Worm (Caenorhabditis elegans) whole organism, young adult: ENCODE measurements around the gene F48E8.3.

Experiments
- B0019.2 ChIP-seq: fragments of 200-800 bp; sonication (Bioruptor generic); conservative IDR thresholded peaks from 2 replicates; pipeline ENCODE4 v1.3.6; 2022; ENCODE audit warnings: missing genetic modification reagents, missing genetic modification characterization, missing compliant biosample characterization
- B0336.3 ChIP-seq: fragments of 200-800 bp; sonication (Bioruptor generic); IDR thresholded peaks from 2 replicates; pipeline ENCODE4 v1.3.6; 2022; ENCODE audit warnings: missing genetic modification characterization, missing compliant biosample characterization
- C17E4.6 ChIP-seq: fragments of 200-800 bp; sonication (Bioruptor generic); IDR thresholded peaks from 2 replicates; pipeline ENCODE4 v1.3.6; 2022; ENCODE audit warnings: missing genetic modification reagents, missing genetic modification characterization, missing compliant biosample characterization
- D2030.7 ChIP-seq: fragments of 200-800 bp; sonication (Bioruptor generic); IDR thresholded peaks from 2 replicates; pipeline ENCODE4 v1.3.6; 2022; ENCODE audit warnings: missing genetic modification reagents, missing genetic modification characterization, missing compliant biosample characterization
- F33H1.4 ChIP-seq: fragments of 200-800 bp; sonication (Bioruptor generic); IDR thresholded peaks from 2 replicates; pipeline ENCODE4 v1.3.6; 2022; ENCODE audit warnings: missing genetic modification reagents, missing genetic modification characterization, missing compliant biosample characterization
- F37B4.10 ChIP-seq: fragments of 200-800 bp; sonication (Bioruptor generic); IDR thresholded peaks from 2 replicates; pipeline ENCODE4 v1.3.6; 2022; ENCODE audit warnings: missing genetic modification characterization, missing compliant biosample characterization
- F55B11.4 ChIP-seq: sonication (generic microtip); optimal IDR thresholded peaks from 2 replicates; lab custom pipeline; 2016; ENCODE audit warnings: missing compliant biosample characterization, missing genetic modification characterization, borderline replicate concordance; ENCODE audit not compliant: insufficient read depth
- T07F8.4 ChIP-seq: sonication (generic microtip); optimal IDR thresholded peaks from 2 replicates; lab custom pipeline; 2016; ENCODE audit warnings: mild to moderate bottlenecking, missing genetic modification characterization, moderate library complexity, missing compliant biosample characterization
- Y56A3A.18 ChIP-seq: fragments of 200-800 bp; sonication (Bioruptor generic); IDR thresholded peaks from 2 replicates; pipeline ENCODE4 v1.3.6; 2022; ENCODE audit warnings: missing genetic modification reagents, missing genetic modification characterization, missing compliant biosample characterization
- Y67H2A.10 ChIP-seq: fragments of 200-800 bp; sonication (Bioruptor generic); conservative IDR thresholded peaks from 2 replicates; pipeline ENCODE4 v1.3.6; 2022; ENCODE audit warnings: missing genetic modification reagents, missing genetic modification characterization, missing compliant biosample characterization
- Y79H2A.3 ChIP-seq: fragments of 200-800 bp; sonication (Bioruptor generic); conservative IDR thresholded peaks from 2 replicates; pipeline ENCODE4 v1.3.6; 2022; ENCODE audit warnings: missing genetic modification reagents, missing genetic modification characterization, missing compliant biosample characterization
- athp-1 ChIP-seq: sonication (generic microtip); optimal IDR thresholded peaks from 2 replicates; lab custom pipeline; 2017; ENCODE audit warnings: mild to moderate bottlenecking, missing genetic modification characterization, missing compliant biosample characterization
- attf-3 ChIP-seq: fragments of 200-800 bp; sonication (Bioruptor generic); conservative IDR thresholded peaks from 2 replicates; pipeline ENCODE4 v1.3.6; 2022; ENCODE audit warnings: missing genetic modification reagents, missing genetic modification characterization, missing compliant biosample characterization
- attf-5 ChIP-seq: fragments of 200-800 bp; sonication (Bioruptor generic); optimal IDR thresholded peaks from 2 replicates; lab custom pipeline; 2018; ENCODE audit warnings: mild to moderate bottlenecking, missing genetic modification characterization, missing compliant biosample characterization
- ccch-3 ChIP-seq: fragments of 200-800 bp; sonication (Bioruptor generic); optimal IDR thresholded peaks from 2 replicates; lab custom pipeline; 2018; ENCODE audit warnings: mild to moderate bottlenecking, missing genetic modification characterization, missing compliant biosample characterization
- ceh-40 ChIP-seq: fragments of 200-800 bp; sonication (Bioruptor generic); IDR thresholded peaks from 2 replicates; pipeline ENCODE4 v1.3.6; 2022; ENCODE audit warnings: missing genetic modification characterization, missing compliant biosample characterization
- ceh-79 ChIP-seq: sonication (generic microtip); optimal IDR thresholded peaks from 2 replicates; lab custom pipeline; 2017; ENCODE audit warnings: mild to moderate bottlenecking, missing genetic modification characterization, missing compliant biosample characterization
- efl-1 ChIP-seq: fragments of 150-350 bp; optimal IDR thresholded peaks from 2 replicates; lab custom pipeline; 2014; ENCODE audit warnings: missing biosample characterization, missing genetic modification reagents, missing genetic modification characterization
- egl-18 ChIP-seq: fragments of 200-800 bp; sonication (Bioruptor generic); IDR thresholded peaks from 2 replicates; pipeline ENCODE4 v1.3.6; 2022; ENCODE audit warnings: missing genetic modification reagents, missing genetic modification characterization, missing compliant biosample characterization
- ekl-4 ChIP-seq: fragments of 200-800 bp; sonication (Bioruptor generic); IDR thresholded peaks from 2 replicates; pipeline ENCODE4 v1.3.6; 2022; ENCODE audit warnings: missing genetic modification reagents, missing genetic modification characterization, missing compliant biosample characterization
- hmg-1.2 ChIP-seq: fragments of 200-800 bp; sonication (Bioruptor generic); IDR thresholded peaks from 2 replicates; pipeline ENCODE4 v1.3.6; 2022; ENCODE audit warnings: missing genetic modification reagents, missing genetic modification characterization, missing compliant biosample characterization
- lag-1 ChIP-seq: fragments of 200-800 bp; sonication (Bioruptor generic); IDR thresholded peaks from 2 replicates; pipeline ENCODE4 v1.3.6; 2022; ENCODE audit warnings: missing genetic modification reagents, missing genetic modification characterization, missing compliant biosample characterization
- let-526 ChIP-seq: fragments of 200-800 bp; sonication (Bioruptor generic); IDR thresholded peaks from 2 replicates; pipeline ENCODE4 v1.3.6; 2022; ENCODE audit warnings: missing genetic modification reagents, missing genetic modification characterization, missing compliant biosample characterization
- lir-1 ChIP-seq: fragments of 200-800 bp; sonication (Bioruptor generic); conservative IDR thresholded peaks from 2 replicates; pipeline ENCODE4 v1.3.6; 2022; ENCODE audit warnings: missing genetic modification reagents, missing genetic modification characterization, missing compliant biosample characterization
- lsy-27 ChIP-seq: sonication (generic microtip); optimal IDR thresholded peaks from 2 replicates; lab custom pipeline; 2017; ENCODE audit warnings: missing genetic modification characterization, mild to moderate bottlenecking, missing compliant biosample characterization, antibody characterized with exemption, missing genotype, borderline replicate concordance; ENCODE audit not compliant: insufficient read depth
- madf-3 ChIP-seq: fragments of 200-800 bp; sonication (Bioruptor generic); IDR thresholded peaks from 2 replicates; pipeline ENCODE4 v1.3.6; 2022; ENCODE audit warnings: missing genetic modification reagents, missing genetic modification characterization, missing compliant biosample characterization
- madf-6 ChIP-seq: fragments of 200-800 bp; sonication (Bioruptor generic); IDR thresholded peaks from 2 replicates; pipeline ENCODE4 v1.3.6; 2022; ENCODE audit warnings: missing genetic modification reagents, missing genetic modification characterization, missing compliant biosample characterization
- nfya-2 ChIP-seq: fragments of 200-800 bp; sonication (Bioruptor generic); IDR thresholded peaks from 2 replicates; pipeline ENCODE4 v1.3.6; 2022; ENCODE audit warnings: missing genetic modification reagents, missing genetic modification characterization, missing compliant biosample characterization
- nfyb-1 ChIP-seq: fragments of 200-800 bp; sonication (Bioruptor generic); IDR thresholded peaks from 2 replicates; pipeline ENCODE4 v1.3.6; 2022; ENCODE audit warnings: missing genetic modification reagents, missing genetic modification characterization, missing compliant biosample characterization
- nhr-179 ChIP-seq: sonication (generic microtip); optimal IDR thresholded peaks from 2 replicates; lab custom pipeline; 2016; ENCODE audit warnings: mild to moderate bottlenecking, missing genetic modification characterization, missing compliant biosample characterization
- nhr-80 ChIP-seq: sonication (generic microtip); optimal IDR thresholded peaks from 2 replicates; lab custom pipeline; 2016; ENCODE audit warnings: missing genetic modification characterization, missing compliant biosample characterization
- pbrm-1 ChIP-seq: fragments of 200-800 bp; sonication (Bioruptor generic); IDR thresholded peaks from 2 replicates; pipeline ENCODE4 v1.3.6; 2022; ENCODE audit warnings: missing genetic modification reagents, missing genetic modification characterization, missing compliant biosample characterization
- rpc-1 ChIP-seq, 2 experiments: fragments of 150-350 bp in 1 of 2; sonication (generic microtip) in 1 of 2; optimal IDR thresholded peaks; 2 replicates each; lab custom pipeline; 2014 to 2018; ENCODE audit warnings: missing biosample characterization in 1 of 2, missing genetic modification characterization in 1 of 2, missing genetic modification reagents in 1 of 2, missing genotype in 1 of 2
- sdz-38 ChIP-seq: sonication (generic microtip); optimal IDR thresholded peaks from 2 replicates; lab custom pipeline; 2016; ENCODE audit warnings: missing genotype, missing genetic modification characterization, missing compliant biosample characterization
- snpc-1.1 ChIP-seq: sonication (generic microtip); optimal IDR thresholded peaks from 2 replicates; lab custom pipeline; 2017; ENCODE audit warnings: missing genetic modification characterization, mild to moderate bottlenecking, missing compliant biosample characterization, antibody characterized with exemption, moderate library complexity, missing genotype, missing genetic modification reagents; ENCODE audit not compliant: insufficient read depth
- snpc-1.3 ChIP-seq: sonication (generic microtip); optimal IDR thresholded peaks from 2 replicates; lab custom pipeline; 2017; ENCODE audit warnings: missing genetic modification characterization, mild to moderate bottlenecking, missing compliant biosample characterization, antibody characterized with exemption, moderate library complexity, missing genotype, missing genetic modification reagents; ENCODE audit not compliant: insufficient read depth
- snpc-3.4 ChIP-seq: sonication (generic microtip); optimal IDR thresholded peaks from 2 replicates; lab custom pipeline; 2017; ENCODE audit warnings: missing genetic modification characterization, mild to moderate bottlenecking, missing compliant biosample characterization, antibody characterized with exemption, moderate library complexity, missing genotype, missing genetic modification reagents
- snpc-4 ChIP-seq, 5 experiments: fragments of 150-350 bp in 1 of 5; sonication (generic microtip) in 4 of 5; optimal IDR thresholded peaks; 2 replicates each; lab custom pipeline; 2014 to 2018; ENCODE audit warnings: missing genetic modification characterization in 5 of 5, missing biosample characterization in 3 of 5, antibody characterized with exemption in 2 of 5, mild to moderate bottlenecking in 2 of 5, missing compliant biosample characterization in 2 of 5, missing genotype in 2 of 5, moderate library complexity in 2 of 5, missing genetic modification reagents in 1 of 5
- tbp1 ChIP-seq: fragments of 200-800 bp; sonication (Bioruptor generic); optimal IDR thresholded peaks from 2 replicates; lab custom pipeline; 2018; ENCODE audit warnings: mild to moderate bottlenecking, missing genetic modification characterization, missing compliant biosample characterization
- tlf-1 ChIP-seq: fragments of 200-800 bp; sonication (Bioruptor generic); optimal IDR thresholded peaks from 2 replicates; lab custom pipeline; 2018; ENCODE audit warnings: mild to moderate bottlenecking, missing genetic modification characterization, missing compliant biosample characterization
- unc-130 ChIP-seq: sonication (generic microtip); optimal IDR thresholded peaks from 2 replicates; lab custom pipeline; 2016; ENCODE audit warnings: missing genetic modification reagents, missing genetic modification characterization, missing compliant biosample characterization
- xnd-1 ChIP-seq: sonication (generic microtip); optimal IDR thresholded peaks from 2 replicates; lab custom pipeline; 2016; ENCODE audit warnings: missing genotype, missing genetic modification reagents, missing genetic modification characterization, missing compliant biosample characterization
- zim-3 ChIP-seq: sonication (generic microtip); optimal IDR thresholded peaks from 2 replicates; lab custom pipeline; 2017; ENCODE audit warnings: mild to moderate bottlenecking, missing genetic modification characterization, moderate library complexity, missing compliant biosample characterization
- ztf-26 ChIP-seq: sonication (generic microtip); optimal IDR thresholded peaks from 2 replicates; lab custom pipeline; 2017; ENCODE audit warnings: missing genetic modification characterization, missing compliant biosample characterization
- ztf-28 ChIP-seq: fragments of 200-800 bp; sonication (Bioruptor generic); IDR thresholded peaks from 2 replicates; pipeline ENCODE4 v1.3.6; 2022; ENCODE audit warnings: missing genetic modification reagents, missing genetic modification characterization, missing compliant biosample characterization
- ztf-6 ChIP-seq: fragments of 200-800 bp; sonication (Bioruptor generic); IDR thresholded peaks from 2 replicates; pipeline ENCODE4 v1.3.6; 2022; ENCODE audit warnings: missing genetic modification reagents, missing genetic modification characterization, missing compliant biosample characterization

The F48E8.3 gene

DNA sequence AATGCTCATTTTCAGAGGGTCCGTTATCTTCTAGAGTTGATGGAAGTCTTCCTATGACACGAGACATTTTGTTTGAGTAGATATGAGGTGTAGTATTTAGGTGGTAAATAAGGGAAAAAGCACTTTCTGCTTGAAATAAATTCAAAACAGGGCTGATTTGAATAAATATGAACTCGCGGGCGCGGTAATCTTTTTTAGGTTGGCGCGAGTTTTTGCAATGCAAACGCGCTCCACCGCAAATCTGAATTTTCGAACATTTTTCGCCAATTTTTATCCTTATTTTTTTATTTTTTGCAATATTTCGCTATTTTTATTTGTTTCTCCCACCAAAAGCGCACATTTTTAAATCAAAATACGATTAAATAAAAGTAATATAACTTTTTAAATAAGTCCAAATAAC is 13.0 kb upstream of the F48E8.3 start, which contains the start of gene skpt-1 (continued):
- TF ChIP-seq snpc-1.1 (tag; lab: Kevin White, UChicago) = no peak
- peak; percentile 45; the same call in 1 of the 2 replicates for TF ChIP-seq attf-3
- TF ChIP-seq ccch-3 = no peak
- TF ChIP-seq ekl-4 (GFP tag; lab: Robert Waterston, UW) = peak; percentile 90
- peak; percentile 93 for TF ChIP-seq madf-3 (GFP tag; lab: Robert Waterston, UW)
- TF ChIP-seq B0336.3 (GFP tag; lab: Robert Waterston, UW) = peak; percentile 88
- peak; percentile 11 for TF ChIP-seq snpc-4 (GFP tag; optimal IDR thresholded peaks at IDR 0.05; lab: Kevin White, UChicago)
- TF ChIP-seq snpc-4 (tag; optimal IDR thresholded peaks at IDR 0.05; lab: Kevin White, UChicago) = peak in 2 of 4 experiments; percentile 40 to 62
- TF ChIP-seq ztf-26 = no peak
- TF ChIP-seq B0019.2 (GFP tag; lab: Robert Waterston, UW) = peak; percentile 94
- TF ChIP-seq lsy-27 (tag; lab: Kevin White, UChicago) = no peak
- 0 out of 2 replicates have a peak, but pooled peaks have one; percentile 51 for TF ChIP-seq Y79H2A.3 (GFP tag; lab: Robert Waterston, UW)
- peak; percentile 63 for TF ChIP-seq hmg-1.2 (GFP tag; lab: Robert Waterston, UW)
- no peak for TF ChIP-seq F37B4.10 (GFP tag; lab: Robert Waterston, UW)
- peak; percentile 64 for TF ChIP-seq unc-130 (GFP tag; lab: Kevin White, UChicago)
- TF ChIP-seq madf-6 (GFP tag; lab: Robert Waterston, UW) = peak; percentile 99
- peak; percentile 97 for TF ChIP-seq D2030.7 (GFP tag; lab: Robert Waterston, UW)
- TF ChIP-seq Y67H2A.10 (GFP tag; lab: Robert Waterston, UW) = 0 out of 2 replicates have a peak, but pooled peaks have one; percentile 26
- no peak for TF ChIP-seq nfya-2
- TF ChIP-seq C17E4.6 (GFP tag; lab: Robert Waterston, UW) = peak; percentile 77; the same call in 1 of the 2 replicates
- TF ChIP-seq F33H1.4 (GFP tag; lab: Robert Waterston, UW) = peak; percentile 89
- TF ChIP-seq xnd-1 = peak; percentile 98
- peak; percentile 87 for TF ChIP-seq snpc-3.4 (tag; lab: Kevin White, UChicago)
- TF ChIP-seq tbp1 (GFP tag; lab: Kevin White, UChicago) = peak; percentile 60
- no peak for TF ChIP-seq ztf-6
- no peak for TF ChIP-seq egl-18 (GFP tag; lab: Robert Waterston, UW)
- 0 out of 2 replicates have a peak, but pooled peaks have one; percentile 77 for TF ChIP-seq ztf-28 (GFP tag; lab: Robert Waterston, UW)
- peak; percentile 31 for TF ChIP-seq attf-5
- TF ChIP-seq pbrm-1 (GFP tag; lab: Robert Waterston, UW) = peak; percentile 62; the same call in 1 of the 2 replicates
- TF ChIP-seq nhr-179 (tag; lab: Kevin White, UChicago) = no peak
- TF ChIP-seq efl-1 (GFP tag; lab: Kevin White, UChicago) = peak; percentile 99
- peak; percentile 73; the same call in 1 of the 2 replicates for TF ChIP-seq nfyb-1 (GFP tag; lab: Robert Waterston, UW)
- peak; percentile 76; the same call in 1 of the 2 replicates for TF ChIP-seq lir-1 (GFP tag; lab: Robert Waterston, UW)

DNA sequence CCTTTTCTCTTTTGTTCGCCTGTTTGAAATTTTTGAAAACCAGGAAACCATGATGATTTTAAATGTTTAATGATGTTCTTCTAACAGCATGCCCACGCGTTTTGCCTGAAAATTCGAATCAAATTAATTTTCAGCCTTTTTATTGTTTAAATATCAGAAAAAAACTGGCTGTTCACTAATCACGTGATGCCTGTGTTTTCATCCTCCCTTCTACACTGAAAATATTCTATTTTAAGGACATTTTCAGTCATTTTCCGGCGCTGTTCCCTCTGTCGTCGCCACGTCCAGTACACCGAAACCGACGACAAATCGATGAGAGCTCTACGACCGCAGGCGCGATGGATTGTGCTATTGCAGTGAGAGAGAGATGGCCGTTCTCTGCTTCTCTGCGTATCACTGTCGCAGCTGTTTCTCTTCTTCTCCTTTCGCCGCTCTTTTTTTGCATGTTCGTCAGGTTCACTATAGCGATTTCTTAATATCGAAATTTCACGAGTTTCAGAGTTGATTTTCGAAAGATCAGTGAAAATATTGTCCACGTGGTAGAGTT is 11.3 kb upstream of the F48E8.3 start, which contains the start of gene F48E8.8:
TSS of gene F48E8.8 (minus strand) at position 51 of the 547 bp plus-strand sequence.
- no peak for TF ChIP-seq F37B4.10 (GFP tag; lab: Robert Waterston, UW)
- TF ChIP-seq athp-1 (tag; lab: Kevin White, UChicago) = no peak
- TF ChIP-seq ceh-40 = no peak
- TF ChIP-seq tlf-1 = no peak
- no peak for TF ChIP-seq Y56A3A.18 (GFP tag; lab: Robert Waterston, UW)
- TF ChIP-seq rpc-1 (optimal IDR thresholded peaks at IDR 0.05; lab: Kevin White, UChicago) = no peak
- TF ChIP-seq rpc-1 (tag; optimal IDR thresholded peaks at IDR 0.05; lab: Kevin White, UChicago) = no peak
- no peak for TF ChIP-seq sdz-38 (tag; lab: Kevin White, UChicago)
- no peak for TF ChIP-seq ztf-6
- TF ChIP-seq hmg-1.2 (GFP tag; lab: Robert Waterston, UW) = peak; percentile 76; the same call in 1 of the 2 replicates
- TF ChIP-seq nhr-80 = peak; percentile 31
- TF ChIP-seq lag-1 (GFP tag; lab: Robert Waterston, UW) = no peak
- no peak for TF ChIP-seq efl-1 (GFP tag; lab: Kevin White, UChicago)
- TF ChIP-seq let-526 (GFP tag; lab: Robert Waterston, UW) = no peak
- no peak for TF ChIP-seq ceh-79 (tag; lab: Kevin White, UChicago)
- no peak for TF ChIP-seq zim-3
- TF ChIP-seq snpc-1.3 = no peak
- TF ChIP-seq F55B11.4 (tag; lab: Kevin White, UChicago) = no peak
- TF ChIP-seq T07F8.4 (tag; lab: Kevin White, UChicago) = no peak
